Worm (Caenorhabditis elegans) whole organism, early embryonic: ENCODE data around the gene his-1.

Experiments
- B0310.2 ChIP-seq: sonication (generic microtip); optimal IDR thresholded peaks from 2 replicates; lab custom pipeline; 2016; ENCODE audit warnings: mild to moderate bottlenecking, missing genetic modification characterization, missing compliant biosample characterization
- F13C5.2 ChIP-seq: sonication (generic microtip); optimal IDR thresholded peaks from 2 replicates; lab custom pipeline; 2017; ENCODE audit warnings: mild to moderate bottlenecking, missing genetic modification characterization, inconsistent platforms, missing compliant biosample characterization
- aly-1 ChIP-seq: sonication (generic microtip); optimal IDR thresholded peaks from 2 replicates; lab custom pipeline; 2016; ENCODE audit warnings: missing genetic modification characterization, missing compliant biosample characterization
- ama-1 ChIP-seq: fragments of 150-350 bp; optimal IDR thresholded peaks from 2 replicates; lab custom pipeline; 2014
- ceh-13 ChIP-seq: fragments of 200-800 bp; sonication (Bioruptor generic); optimal IDR thresholded peaks from 2 replicates; lab custom pipeline; 2018; ENCODE audit warnings: mild to moderate bottlenecking, missing genetic modification characterization, missing compliant biosample characterization
- ceh-36 ChIP-seq: sonication (generic microtip); optimal IDR thresholded peaks from 2 replicates; lab custom pipeline; 2016; ENCODE audit warnings: missing genetic modification characterization, inconsistent platforms, missing compliant biosample characterization
- ets-7 ChIP-seq: sonication (generic microtip); optimal IDR thresholded peaks from 2 replicates; lab custom pipeline; 2016; ENCODE audit warnings: missing genotype, missing genetic modification characterization, missing compliant biosample characterization
- flt-1 ChIP-seq: fragments of 200-800 bp; sonication (Bioruptor generic); IDR thresholded peaks from 2 replicates; pipeline ENCODE4 v1.3.6; 2022; ENCODE audit warnings: missing genetic modification characterization, missing compliant biosample characterization
- hmbx-1 ChIP-seq: sonication (generic microtip); optimal IDR thresholded peaks from 2 replicates; lab custom pipeline; 2016; ENCODE audit warnings: mild to moderate bottlenecking, missing genetic modification characterization, missing compliant biosample characterization
- hmg-4 ChIP-seq: fragments of 200-800 bp; sonication (Bioruptor generic); optimal IDR thresholded peaks from 2 replicates; lab custom pipeline; 2018; ENCODE audit warnings: mild to moderate bottlenecking, missing genetic modification characterization, missing compliant biosample characterization
- scrt-1 ChIP-seq: fragments of 200-800 bp; sonication (Bioruptor generic); IDR thresholded peaks from 2 replicates; pipeline ENCODE4 v1.3.6; 2022; ENCODE audit warnings: missing genetic modification characterization, missing compliant biosample characterization
- sea-1 ChIP-seq: fragments of 200-800 bp; sonication (Bioruptor generic); conservative IDR thresholded peaks from 2 replicates; pipeline ENCODE4 v1.3.6; 2022; ENCODE audit warnings: missing genetic modification characterization, missing compliant biosample characterization
- tbx-11 ChIP-seq: fragments of 200-800 bp; sonication (Bioruptor generic); IDR thresholded peaks from 2 replicates; pipeline ENCODE4 v1.3.6; 2022; ENCODE audit warnings: missing genetic modification characterization, missing compliant biosample characterization
- tbx-37 ChIP-seq: fragments of 200-800 bp; sonication (Bioruptor generic); conservative IDR thresholded peaks from 2 replicates; pipeline ENCODE4 v1.3.6; 2022; ENCODE audit warnings: missing genetic modification reagents, missing genetic modification characterization, missing compliant biosample characterization

DNA sequence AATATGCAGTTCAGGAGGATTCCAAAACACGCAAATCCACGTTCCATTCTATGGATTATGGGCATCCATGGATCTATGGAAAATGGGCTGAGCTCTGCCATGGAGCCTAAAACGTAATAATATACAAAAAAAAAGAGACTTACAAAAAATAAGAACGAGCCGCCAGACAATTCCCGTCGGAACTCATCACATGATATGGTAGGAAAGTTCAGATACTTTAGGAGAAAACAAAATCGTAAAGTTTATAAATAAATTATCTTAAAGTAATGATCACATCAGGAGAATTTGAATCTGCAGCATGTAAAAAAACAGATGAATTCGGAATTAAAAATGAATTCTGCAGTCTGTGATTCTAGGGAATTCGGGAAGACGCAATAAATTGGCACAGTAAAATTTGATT lies 26.7 kb upstream of the his-1 start, which contains the start of gene str-232:
- TF ChIP-seq F13C5.2 (tag; lab: Kevin White, UChicago) (no peak), flt-1 (GFP tag; lab: Robert Waterston, UW) (no peak), sea-1 (GFP tag; lab: Robert Waterston, UW) (no peak), B0310.2 (no peak), ama-1 (no peak), ceh-13 (GFP tag; lab: Kevin White, UChicago) (no peak), aly-1 (tag; lab: Kevin White, UChicago) (no peak), scrt-1 (no peak), hmg-4 (GFP tag; lab: Kevin White, UChicago) (no peak), tbx-37 (GFP tag; lab: Robert Waterston, UW) (no peak), ceh-36 (tag; lab: Kevin White, UChicago) (no peak), hmbx-1 (tag; lab: Kevin White, UChicago) (no peak), tbx-11 (GFP tag; lab: Robert Waterston, UW) (no peak), ets-7 (no peak)
